Fruit fly (Drosophila melanogaster) whole organism, embryonic: ENCODE results near the gene Fdx1.

Experiments used
- Atf6 ChIP-seq: fragments of 200-800 bp; sonication (Bioruptor generic); IDR thresholded peaks from 2 replicates; pipeline ENCODE4 v1.3.6; 2022; ENCODE audit warnings: missing biosample characterization, missing genetic modification characterization
- Bteb2 ChIP-seq: fragments of 200-800 bp; sonication (Bioruptor generic); optimal IDR thresholded peaks from 2 replicates; lab custom pipeline; 2016; ENCODE audit warnings: missing biosample characterization, missing genetic modification characterization
- CG10274 ChIP-seq: fragments of 200-800 bp; sonication (Bioruptor generic); optimal IDR thresholded peaks from 3 replicates; lab custom pipeline; 2017; ENCODE audit warnings: missing biosample characterization, mild to moderate bottlenecking, missing genetic modification characterization
- CG11723 ChIP-seq: fragments of 200-800 bp; sonication (Bioruptor generic); optimal IDR thresholded peaks from 2 replicates; lab custom pipeline; 2017; ENCODE audit warnings: missing biosample characterization, mild to moderate bottlenecking, missing genetic modification characterization
- CG12104 ChIP-seq: fragments of 200-800 bp; sonication (Bioruptor generic); optimal IDR thresholded peaks from 3 replicates; lab custom pipeline; 2016; ENCODE audit warnings: missing biosample characterization, missing genetic modification characterization
- CG12155 ChIP-seq: fragments of 200-800 bp; sonication (Bioruptor generic); optimal IDR thresholded peaks from 3 replicates; lab custom pipeline; 2016; ENCODE audit warnings: missing biosample characterization, missing genetic modification characterization
- CG1602 ChIP-seq: fragments of 200-800 bp; sonication (Bioruptor generic); optimal IDR thresholded peaks from 3 replicates; lab custom pipeline; 2016; ENCODE audit warnings: missing biosample characterization, missing genetic modification characterization
- CG1832 ChIP-seq: fragments of 200-800 bp; sonication (Bioruptor generic); optimal IDR thresholded peaks from 2 replicates; lab custom pipeline; 2017; ENCODE audit warnings: missing biosample characterization, mild to moderate bottlenecking, missing genetic modification characterization, inconsistent platforms
- CG18599 ChIP-seq: fragments of 200-800 bp; sonication (Bioruptor generic); optimal IDR thresholded peaks from 3 replicates; lab custom pipeline; 2017; ENCODE audit warnings: missing biosample characterization, missing genetic modification characterization, mild to moderate bottlenecking, moderate library complexity, missing genetic modification reagents
- CG2116 ChIP-seq: fragments of 200-800 bp; sonication (Bioruptor generic); optimal IDR thresholded peaks from 3 replicates; lab custom pipeline; 2018; ENCODE audit warnings: missing biosample characterization, mild to moderate bottlenecking, missing genetic modification characterization
- CG2129 ChIP-seq: fragments of 200-800 bp; sonication (Bioruptor generic); IDR thresholded peaks from 2 replicates; pipeline ENCODE4 v1.3.6; 2022; ENCODE audit warnings: missing biosample characterization, missing genetic modification characterization; ENCODE audit not compliant: partially characterized antibody
- CG2889 ChIP-seq: fragments of 200-800 bp; sonication (Bioruptor generic); IDR thresholded peaks from 3 replicates; pipeline ENCODE4 v1.3.6; 2022; ENCODE audit warnings: missing biosample characterization, missing genetic modification characterization
- CG34224 ChIP-seq: fragments of 200-800 bp; sonication (Bioruptor generic); IDR thresholded peaks from 3 replicates; pipeline ENCODE4 v1.3.6; 2022; ENCODE audit warnings: missing biosample characterization, missing genetic modification characterization; ENCODE audit not compliant: partially characterized antibody
- CG3995 ChIP-seq: fragments of 200-800 bp; sonication (Bioruptor generic); optimal IDR thresholded peaks from 3 replicates; lab custom pipeline; 2016; ENCODE audit warnings: missing biosample characterization, missing genetic modification characterization
- CG6175 ChIP-seq: fragments of 200-800 bp; sonication (Bioruptor generic); IDR thresholded peaks from 3 replicates; pipeline ENCODE4 v1.3.6; 2022; ENCODE audit warnings: missing biosample characterization, missing genetic modification characterization
- CG7271 ChIP-seq: fragments of 200-800 bp; sonication (Bioruptor generic); optimal IDR thresholded peaks from 2 replicates; lab custom pipeline; 2018; ENCODE audit warnings: missing biosample characterization, mild to moderate bottlenecking, missing genetic modification characterization, moderate library complexity
- CG7928 ChIP-seq: fragments of 200-800 bp; sonication (Bioruptor generic); optimal IDR thresholded peaks from 2 replicates; lab custom pipeline; 2017; ENCODE audit warnings: missing biosample characterization, mild to moderate bottlenecking, missing genetic modification characterization
- CG8089 ChIP-seq: fragments of 200-800 bp; sonication (Bioruptor generic); optimal IDR thresholded peaks from 3 replicates; lab custom pipeline; 2016; ENCODE audit warnings: missing biosample characterization, missing genetic modification characterization
- CG9797 ChIP-seq: fragments of 200-800 bp; sonication (Bioruptor generic); optimal IDR thresholded peaks from 3 replicates; lab custom pipeline; 2018; ENCODE audit warnings: missing biosample characterization, mild to moderate bottlenecking, missing genetic modification characterization
- Dek ChIP-seq: fragments of 200-800 bp; sonication (Bioruptor generic); optimal IDR thresholded peaks from 3 replicates; lab custom pipeline; 2019; ENCODE audit warnings: missing biosample characterization, mild to moderate bottlenecking, missing genetic modification characterization, moderate library complexity
- ERR ChIP-seq: fragments of 200-800 bp; sonication (Bioruptor generic); optimal IDR thresholded peaks from 2 replicates; lab custom pipeline; 2016; ENCODE audit warnings: missing biosample characterization, missing genetic modification characterization
- HLH3B ChIP-seq: fragments of 200-800 bp; sonication (Bioruptor generic); IDR thresholded peaks from 2 replicates; pipeline ENCODE4 v1.3.6; 2022; ENCODE audit warnings: missing biosample characterization, missing genetic modification characterization
- Hmr ChIP-seq: fragments of 200-800 bp; sonication (Bioruptor generic); optimal IDR thresholded peaks from 3 replicates; lab custom pipeline; 2017; ENCODE audit warnings: mild to moderate bottlenecking, missing biosample characterization, missing genetic modification reagents, missing genetic modification characterization
- Hr78 ChIP-seq, 2 experiments: fragments of 200-800 bp in 1 of 2; fragments of >200 bp in 1 of 2; sonication (Bioruptor generic) in 1 of 2; optimal IDR thresholded peaks; 2 replicates each; lab custom pipeline; 2017 to 2019; ENCODE audit warnings: missing biosample characterization in 2 of 2, missing genetic modification characterization in 2 of 2, mild to moderate bottlenecking in 1 of 2, moderate library complexity in 1 of 2
- Scr ChIP-seq: fragments of 200-800 bp; sonication (Bioruptor generic); IDR thresholded peaks from 2 replicates; pipeline ENCODE4 v1.3.6; 2022; ENCODE audit warnings: missing biosample characterization, missing genetic modification characterization; ENCODE audit not compliant: partially characterized antibody
- ase ChIP-seq: fragments of 200-800 bp; sonication (Bioruptor generic); IDR thresholded peaks from 3 replicates; pipeline ENCODE4 v1.3.6; 2022; ENCODE audit warnings: missing biosample characterization, missing genetic modification characterization
- ato ChIP-seq: fragments of 200-800 bp; sonication (Bioruptor generic); IDR thresholded peaks from 2 replicates; pipeline ENCODE4 v1.3.6; 2022; ENCODE audit warnings: missing biosample characterization, missing genetic modification characterization; ENCODE audit not compliant: partially characterized antibody
- cad ChIP-seq: fragments of >200 bp; optimal IDR thresholded peaks from 2 replicates; lab custom pipeline; 2017; ENCODE audit warnings: missing biosample characterization, missing genetic modification characterization
- chif ChIP-seq, 2 experiments: fragments of 200-800 bp; sonication (Bioruptor generic); optimal IDR thresholded peaks; 3 replicates each; lab custom pipeline; 2016; ENCODE audit warnings: missing biosample characterization in 2 of 2, missing genetic modification characterization in 2 of 2
- chn ChIP-seq: fragments of 200-800 bp; sonication (Bioruptor generic); optimal IDR thresholded peaks from 2 replicates; lab custom pipeline; 2016; ENCODE audit warnings: missing biosample characterization, missing genetic modification characterization
- corto ChIP-seq: fragments of 200-800 bp; sonication (Bioruptor generic); optimal IDR thresholded peaks from 2 replicates; lab custom pipeline; 2016; ENCODE audit warnings: missing biosample characterization, mild to moderate bottlenecking, missing genetic modification characterization, moderate library complexity
- da ChIP-seq: fragments of 200-800 bp; sonication (Bioruptor generic); optimal IDR thresholded peaks from 2 replicates; lab custom pipeline; 2016; ENCODE audit warnings: missing biosample characterization, missing genetic modification characterization
- exex ChIP-seq: fragments of 200-800 bp; sonication (Bioruptor generic); optimal IDR thresholded peaks from 4 replicates; lab custom pipeline; 2018; ENCODE audit warnings: missing biosample characterization, mild to moderate bottlenecking, missing genetic modification characterization, moderate library complexity
- grau ChIP-seq: fragments of 200-800 bp; optimal IDR thresholded peaks from 3 replicates; lab custom pipeline; 2019; ENCODE audit warnings: missing biosample characterization, mild to moderate bottlenecking, missing genetic modification characterization, moderate library complexity
- gsb ChIP-seq: fragments of 200-800 bp; sonication (Bioruptor generic); IDR thresholded peaks from 2 replicates; pipeline ENCODE4 v1.3.6; 2022; ENCODE audit warnings: missing biosample characterization, missing genetic modification characterization
- ham ChIP-seq: fragments of 200-800 bp; sonication (Bioruptor generic); IDR thresholded peaks from 2 replicates; pipeline ENCODE4 v1.3.6; 2022; ENCODE audit warnings: missing biosample characterization, missing genetic modification characterization
- hb ChIP-seq: fragments of 200-800 bp; sonication (Bioruptor generic); IDR thresholded peaks from 3 replicates; pipeline ENCODE4 v1.3.6; 2022; ENCODE audit warnings: missing biosample characterization, missing genetic modification characterization; ENCODE audit not compliant: partially characterized antibody
- kay ChIP-seq: fragments of 200-800 bp; sonication (Bioruptor generic); optimal IDR thresholded peaks from 2 replicates; lab custom pipeline; 2016; ENCODE audit warnings: missing biosample characterization, missing genetic modification characterization
- oc ChIP-seq: fragments of 200-800 bp; sonication (Bioruptor generic); optimal IDR thresholded peaks from 2 replicates; lab custom pipeline; 2018; ENCODE audit warnings: missing biosample characterization, mild to moderate bottlenecking, missing genetic modification characterization, moderate library complexity
- pho ChIP-seq: fragments of 200-800 bp; sonication (Bioruptor generic); optimal IDR thresholded peaks from 2 replicates; lab custom pipeline; 2016; ENCODE audit warnings: missing biosample characterization, missing genetic modification characterization
- pum ChIP-seq: fragments of 200-800 bp; sonication (Bioruptor generic); optimal IDR thresholded peaks from 2 replicates; lab custom pipeline; 2016; ENCODE audit warnings: missing biosample characterization, missing genetic modification characterization
- so ChIP-seq: fragments of 200-800 bp; sonication (Bioruptor generic); IDR thresholded peaks from 3 replicates; pipeline ENCODE4 v1.3.6; 2022; ENCODE audit warnings: missing biosample characterization, missing genetic modification characterization
- tgo ChIP-seq: fragments of 200-800 bp; sonication (Bioruptor generic); IDR thresholded peaks from 3 replicates; pipeline ENCODE4 v1.3.6; 2022; ENCODE audit warnings: missing biosample characterization, missing genetic modification characterization
- trh ChIP-seq: fragments of 200-800 bp; sonication (Bioruptor generic); optimal IDR thresholded peaks from 2 replicates; lab custom pipeline; 2016; ENCODE audit warnings: missing biosample characterization, missing genetic modification characterization
- tx ChIP-seq: fragments of 200-800 bp; sonication (Bioruptor generic); optimal IDR thresholded peaks from 2 replicates; lab custom pipeline; 2016; ENCODE audit warnings: missing biosample characterization, missing genetic modification characterization

Fdx1 gene

dm6 chr3L:9335711-9336110 lies 35.3 kb downstream of the Fdx1 start (continued):
- no peak for TF ChIP-seq tx (GFP tag; lab: Kevin White, UChicago)
- TF ChIP-seq CG12155 (GFP tag; lab: Kevin White, UChicago) = no peak
- TF ChIP-seq Bteb2 (GFP tag; lab: Kevin White, UChicago) = no peak
- TF ChIP-seq CG7271 (tag; lab: Kevin White, UChicago) = no peak
- no peak for TF ChIP-seq grau (tag; lab: Kevin White, UChicago)
- TF ChIP-seq pum (GFP tag; lab: Kevin White, UChicago) = no peak
- TF ChIP-seq hb = no peak
- no peak for TF ChIP-seq cad
- no peak for TF ChIP-seq ERR
- TF ChIP-seq chn (GFP tag; lab: Kevin White, UChicago) = no peak
- no peak for TF ChIP-seq CG10274 (GFP tag; lab: Kevin White, UChicago)
- TF ChIP-seq CG12104 = no peak
- no peak for TF ChIP-seq gsb
- TF ChIP-seq Hr78 (GFP tag; optimal IDR thresholded peaks at IDR 0.05; lab: Kevin White, UChicago) = peak in 1 of 2 experiments; percentile 39
- TF ChIP-seq trh (GFP tag; lab: Kevin White, UChicago) = no peak
- no peak for TF ChIP-seq ato
- peak; percentile 40 for TF ChIP-seq CG1832
- TF ChIP-seq CG9797 (GFP tag; lab: Kevin White, UChicago) = no peak
- TF ChIP-seq CG6175 = peak; percentile 64; the same call in 1 of the 3 replicates
- TF ChIP-seq pho = no peak
- no peak for TF ChIP-seq ase (GFP tag; lab: Robert Waterston, UW)
- peak; percentile 17 for TF ChIP-seq exex (tag; lab: Kevin White, UChicago)
- TF ChIP-seq Scr (GFP tag; lab: Robert Waterston, UW) = no peak
- TF ChIP-seq tgo (GFP tag; lab: Robert Waterston, UW) = peak; percentile 41; the same call in 1 of the 3 replicates
- TF ChIP-seq HLH3B = 0 out of 2 replicates have a peak, but pooled peaks have one; percentile 37
- TF ChIP-seq CG3995 = no peak
- no peak for TF ChIP-seq CG1602 (GFP tag; lab: Kevin White, UChicago)
- no peak for TF ChIP-seq Dek
- no peak for TF ChIP-seq CG2129 (GFP tag; lab: Robert Waterston, UW)
- no peak for TF ChIP-seq Hmr (GFP tag; lab: Kevin White, UChicago)
- TF ChIP-seq oc (tag; lab: Kevin White, UChicago) = no peak
- no peak for TF ChIP-seq chif (GFP tag; optimal IDR thresholded peaks at IDR 0.05; lab: Kevin White, UChicago)
- no peak for TF ChIP-seq ham (GFP tag; lab: Robert Waterston, UW)
- TF ChIP-seq CG18599 (GFP tag; lab: Kevin White, UChicago) = no peak
- no peak for TF ChIP-seq so (GFP tag; lab: Robert Waterston, UW)
- no peak for TF ChIP-seq da (GFP tag; lab: Kevin White, UChicago)
- TF ChIP-seq CG34224 = peak; percentile 12; the same call in 1 of the 3 replicates
- no peak for TF ChIP-seq CG11723 (GFP tag; lab: Kevin White, UChicago)
- no peak for TF ChIP-seq CG2889
- no peak for TF ChIP-seq CG2116
- peak; percentile 69 for TF ChIP-seq kay (GFP tag; lab: Kevin White, UChicago)
- TF ChIP-seq CG7928 (GFP tag; lab: Kevin White, UChicago) = no peak
- no peak for TF ChIP-seq corto
- TF ChIP-seq Atf6 (GFP tag; lab: Robert Waterston, UW) = peak; percentile 34; the same call in 1 of the 2 replicates
- TF ChIP-seq CG8089 = no peak
